Worm (Caenorhabditis elegans) whole organism, early embryonic: ENCODE measurements around the gene nspb-2.
"Not testable (repeated sequence)": the region's sequence is repeated elsewhere in the genome, so short reads cannot be mapped to it uniquely, and the experiment has no call there.

Source experiments
- B0310.2 ChIP-seq: sonication (generic microtip); optimal IDR thresholded peaks from 2 replicates; lab custom pipeline; 2016; ENCODE audit warnings: mild to moderate bottlenecking, missing genetic modification characterization, missing compliant biosample characterization
- aly-1 ChIP-seq: sonication (generic microtip); optimal IDR thresholded peaks from 2 replicates; lab custom pipeline; 2016; ENCODE audit warnings: missing genetic modification characterization, missing compliant biosample characterization
- ama-1 ChIP-seq: fragments of 150-350 bp; optimal IDR thresholded peaks from 2 replicates; lab custom pipeline; 2014
- ets-7 ChIP-seq: sonication (generic microtip); optimal IDR thresholded peaks from 2 replicates; lab custom pipeline; 2016; ENCODE audit warnings: missing genotype, missing genetic modification characterization, missing compliant biosample characterization
- flt-1 ChIP-seq: fragments of 200-800 bp; sonication (Bioruptor generic); IDR thresholded peaks from 2 replicates; pipeline ENCODE4 v1.3.6; 2022; ENCODE audit warnings: missing genetic modification characterization, missing compliant biosample characterization
- hmbx-1 ChIP-seq: sonication (generic microtip); optimal IDR thresholded peaks from 2 replicates; lab custom pipeline; 2016; ENCODE audit warnings: mild to moderate bottlenecking, missing genetic modification characterization, missing compliant biosample characterization
- hnd-1 ChIP-seq: sonication (generic microtip); optimal IDR thresholded peaks from 2 replicates; lab custom pipeline; 2016; ENCODE audit warnings: missing genetic modification characterization, missing compliant biosample characterization
- scrt-1 ChIP-seq: fragments of 200-800 bp; sonication (Bioruptor generic); IDR thresholded peaks from 2 replicates; pipeline ENCODE4 v1.3.6; 2022; ENCODE audit warnings: missing genetic modification characterization, missing compliant biosample characterization
- tbx-11 ChIP-seq: fragments of 200-800 bp; sonication (Bioruptor generic); IDR thresholded peaks from 2 replicates; pipeline ENCODE4 v1.3.6; 2022; ENCODE audit warnings: missing genetic modification characterization, missing compliant biosample characterization
- tbx-37 ChIP-seq: fragments of 200-800 bp; sonication (Bioruptor generic); conservative IDR thresholded peaks from 2 replicates; pipeline ENCODE4 v1.3.6; 2022; ENCODE audit warnings: missing genetic modification reagents, missing genetic modification characterization, missing compliant biosample characterization

DNA sequence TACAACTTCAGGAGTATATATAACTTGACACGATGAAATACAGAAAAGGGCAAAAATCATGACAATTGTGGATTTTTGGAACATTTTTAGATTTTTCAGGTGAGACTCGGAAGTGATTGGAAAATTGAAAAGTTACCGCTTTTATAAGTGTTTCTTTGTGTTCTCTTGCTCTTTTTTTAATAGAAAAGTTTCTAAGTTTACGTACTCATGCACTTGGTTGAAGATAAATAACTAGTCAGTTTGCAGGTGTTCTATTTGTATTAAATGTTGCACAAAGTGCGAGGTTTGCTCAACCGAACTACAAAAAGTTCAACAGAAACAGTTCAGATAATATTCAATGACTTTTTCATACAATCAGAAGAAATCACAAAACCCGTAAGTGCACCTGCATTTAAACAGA lies 3.4 kb downstream of the nspb-2 start, which contains the start of gene nspb-3:
- TF ChIP-seq ama-1; tbx-11 (GFP tag; lab: Robert Waterston, UW); hnd-1 (tag; lab: Kevin White, UChicago); hmbx-1 (tag; lab: Kevin White, UChicago); ets-7 (tag; lab: Kevin White, UChicago); aly-1 (tag; lab: Kevin White, UChicago); tbx-37 (GFP tag; lab: Robert Waterston, UW); flt-1 (GFP tag; lab: Robert Waterston, UW); B0310.2 (tag; lab: Kevin White, UChicago); scrt-1 (GFP tag; lab: Robert Waterston, UW): not testable (repeated sequence)
